Worm (Caenorhabditis elegans) whole organism, L4/young adult: Measurements from ENCODE around the gene haf-3.
"Not testable (repeated sequence)": the region's sequence is repeated elsewhere in the genome, so short reads cannot be mapped to it uniquely, and the experiment has no call there.

ENCODE experiments used
- W03F9.2 ChIP-seq: fragments of 150-350 bp; optimal IDR thresholded peaks from 2 replicates; lab custom pipeline; 2014; ENCODE audit warnings: missing biosample characterization, missing genetic modification characterization
- dao-5 ChIP-seq: sonication (generic microtip); optimal IDR thresholded peaks from 2 replicates; lab custom pipeline; 2016; ENCODE audit warnings: missing genotype, missing genetic modification characterization, moderate library complexity, missing compliant biosample characterization
- him-1 ChIP-seq: sonication (generic microtip); optimal IDR thresholded peaks from 2 replicates; lab custom pipeline; 2016; ENCODE audit warnings: missing genotype, missing genetic modification reagents, missing genetic modification characterization, missing compliant biosample characterization

ce11 chrV:15803079-15803478 lies 37.1 kb upstream of the haf-3 start, which contains the start of gene srd-27:
- TF ChIP-seq dao-5; W03F9.2 (tag; lab: Kevin White, UChicago); him-1 (tag; lab: Kevin White, UChicago): not testable (repeated sequence)
